Fruit fly (Drosophila melanogaster): ENCODE data around the gene CG7102.

DNA sequence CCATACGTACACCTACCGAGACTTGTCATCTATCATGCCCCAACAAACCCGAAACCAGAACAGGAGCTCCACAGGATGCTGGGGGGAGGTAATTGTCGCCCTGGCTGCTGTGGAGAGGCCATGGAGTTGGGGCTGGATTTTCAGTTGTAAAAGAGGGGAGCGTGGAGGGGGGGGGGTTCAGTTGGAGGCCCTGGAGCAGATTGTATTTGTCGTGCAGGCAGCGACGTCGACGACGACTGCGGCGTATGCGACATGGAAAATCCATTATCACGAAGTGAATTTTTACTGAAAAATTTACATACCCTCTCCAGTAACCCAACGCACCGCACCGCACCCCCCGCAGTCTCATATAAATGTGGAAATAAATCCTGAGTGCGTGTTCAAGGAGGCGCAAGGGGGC is 53.7 kb downstream of the CG7102 start:
- no peak for TF ChIP-seq Myc (optimal IDR thresholded peaks at IDR 0.05)
- TF ChIP-seq HLH106 (tag; optimal IDR thresholded peaks at IDR 0.05) = no peak

Measured in whole organism, wandering third instar larva.